Fruit fly (Drosophila melanogaster) whole organism, embryonic: ENCODE measurements around the gene jim.

Experiments
- Antp ChIP-seq: fragments of 200-800 bp; sonication (Bioruptor generic); optimal IDR thresholded peaks from 3 replicates; lab custom pipeline; 2016; ENCODE audit warnings: missing biosample characterization, missing genetic modification characterization
- Asciz ChIP-seq: fragments of 200-800 bp; sonication (Bioruptor generic); optimal IDR thresholded peaks from 2 replicates; lab custom pipeline; 2017; ENCODE audit warnings: missing biosample characterization, mild to moderate bottlenecking, missing genetic modification characterization, missing genetic modification reagents
- Bteb2 ChIP-seq: fragments of 200-800 bp; sonication (Bioruptor generic); optimal IDR thresholded peaks from 2 replicates; lab custom pipeline; 2016; ENCODE audit warnings: missing biosample characterization, missing genetic modification characterization
- CG10565 ChIP-seq: fragments of 200-800 bp; sonication (Bioruptor generic); optimal IDR thresholded peaks from 3 replicates; lab custom pipeline; 2016; ENCODE audit warnings: missing biosample characterization, mild to moderate bottlenecking, missing genetic modification characterization
- CG1233 ChIP-seq: fragments of 200-800 bp; sonication (Bioruptor generic); optimal IDR thresholded peaks from 4 replicates; lab custom pipeline; 2018; ENCODE audit warnings: missing biosample characterization, mild to moderate bottlenecking, missing genetic modification characterization
- CG12942 ChIP-seq: fragments of 200-800 bp; sonication (Bioruptor generic); optimal IDR thresholded peaks from 3 replicates; lab custom pipeline; 2016; ENCODE audit warnings: missing biosample characterization, missing genetic modification characterization
- CG1603 ChIP-seq: fragments of 200-800 bp; sonication (Bioruptor generic); optimal IDR thresholded peaks from 2 replicates; lab custom pipeline; 2019; ENCODE audit warnings: missing biosample characterization, mild to moderate bottlenecking, missing genetic modification characterization, moderate library complexity
- CG1647 ChIP-seq: fragments of 200-800 bp; sonication (Bioruptor generic); optimal IDR thresholded peaks from 3 replicates; lab custom pipeline; 2016; ENCODE audit warnings: missing biosample characterization, missing genetic modification characterization
- CG17186 ChIP-seq: fragments of 200-800 bp; sonication (Bioruptor generic); optimal IDR thresholded peaks from 3 replicates; lab custom pipeline; 2017; ENCODE audit warnings: missing biosample characterization, missing genetic modification reagents, missing genetic modification characterization
- CG17912 ChIP-seq: fragments of 200-800 bp; sonication (Bioruptor generic); optimal IDR thresholded peaks from 2 replicates; lab custom pipeline; 2018; ENCODE audit warnings: missing biosample characterization, mild to moderate bottlenecking, missing genetic modification characterization
- CG18599 ChIP-seq: fragments of 200-800 bp; sonication (Bioruptor generic); optimal IDR thresholded peaks from 3 replicates; lab custom pipeline; 2017; ENCODE audit warnings: missing biosample characterization, missing genetic modification characterization, mild to moderate bottlenecking, moderate library complexity, missing genetic modification reagents
- CG30431 ChIP-seq: fragments of 200-800 bp; sonication (Bioruptor generic); optimal IDR thresholded peaks from 2 replicates; lab custom pipeline; 2017; ENCODE audit warnings: missing biosample characterization, missing genetic modification characterization
- CG3065 ChIP-seq: fragments of 200-800 bp; sonication (Bioruptor generic); optimal IDR thresholded peaks from 2 replicates; lab custom pipeline; 2016; ENCODE audit warnings: missing biosample characterization, missing genetic modification characterization
- CG33557 ChIP-seq: fragments of 200-800 bp; sonication (Bioruptor generic); optimal IDR thresholded peaks from 2 replicates; lab custom pipeline; 2019; ENCODE audit warnings: missing biosample characterization, mild to moderate bottlenecking, missing genetic modification characterization, moderate library complexity
- CG34224 ChIP-seq: fragments of 200-800 bp; sonication (Bioruptor generic); IDR thresholded peaks from 3 replicates; pipeline ENCODE4 v1.3.6; 2022; ENCODE audit warnings: missing biosample characterization, missing genetic modification characterization; ENCODE audit not compliant: partially characterized antibody
- CG34422 ChIP-seq: fragments of 200-800 bp; sonication (Bioruptor generic); IDR thresholded peaks from 3 replicates; pipeline ENCODE4 v1.3.6; 2022; ENCODE audit warnings: missing biosample characterization, missing genetic modification characterization
- CG4360 ChIP-seq: fragments of 200-800 bp; sonication (Bioruptor generic); IDR thresholded peaks from 2 replicates; pipeline ENCODE4 v1.3.6; 2022; ENCODE audit warnings: missing biosample characterization, missing genetic modification characterization
- CG5180 ChIP-seq: fragments of 200-800 bp; sonication (Bioruptor generic); optimal IDR thresholded peaks from 3 replicates; lab custom pipeline; 2017; ENCODE audit warnings: missing biosample characterization, missing genetic modification characterization, mild to moderate bottlenecking, moderate library complexity, missing genetic modification reagents
- CG6854 ChIP-seq: fragments of 200-800 bp; sonication (Bioruptor generic); optimal IDR thresholded peaks from 3 replicates; lab custom pipeline; 2017; ENCODE audit warnings: missing biosample characterization, mild to moderate bottlenecking, missing genetic modification characterization
- CG7271 ChIP-seq: fragments of 200-800 bp; sonication (Bioruptor generic); optimal IDR thresholded peaks from 2 replicates; lab custom pipeline; 2018; ENCODE audit warnings: missing biosample characterization, mild to moderate bottlenecking, missing genetic modification characterization, moderate library complexity
- CG7839 ChIP-seq: fragments of 200-800 bp; sonication (Bioruptor generic); optimal IDR thresholded peaks from 3 replicates; lab custom pipeline; 2018; ENCODE audit warnings: missing biosample characterization, mild to moderate bottlenecking, missing genetic modification characterization, moderate library complexity
- CG8089 ChIP-seq: fragments of 200-800 bp; sonication (Bioruptor generic); optimal IDR thresholded peaks from 3 replicates; lab custom pipeline; 2016; ENCODE audit warnings: missing biosample characterization, missing genetic modification characterization
- Deaf1 ChIP-seq: fragments of 200-800 bp; optimal IDR thresholded peaks from 3 replicates; lab custom pipeline; 2019; ENCODE audit warnings: missing biosample characterization, mild to moderate bottlenecking, missing genetic modification characterization, moderate library complexity
- Dek ChIP-seq: fragments of 200-800 bp; sonication (Bioruptor generic); optimal IDR thresholded peaks from 3 replicates; lab custom pipeline; 2019; ENCODE audit warnings: missing biosample characterization, mild to moderate bottlenecking, missing genetic modification characterization, moderate library complexity
- Dip2 ChIP-seq: fragments of 200-800 bp; sonication (Bioruptor generic); IDR thresholded peaks from 2 replicates; pipeline ENCODE4 v1.3.6; 2022; ENCODE audit warnings: missing biosample characterization, missing genetic modification characterization
- E2f1 ChIP-seq: fragments of 200-800 bp; sonication (Bioruptor generic); IDR thresholded peaks from 2 replicates; pipeline ENCODE4 v1.3.6; 2022; ENCODE audit warnings: missing biosample characterization, missing genetic modification characterization
- Eip74EF ChIP-seq, 2 experiments: fragments of 200-800 bp in 1 of 2; fragments of >200 bp in 1 of 2; sonication (Bioruptor generic) in 1 of 2; optimal IDR thresholded peaks; 2 replicates each; lab custom pipeline; 2017 to 2019; ENCODE audit warnings: missing biosample characterization in 2 of 2, missing genetic modification characterization in 2 of 2, mild to moderate bottlenecking in 1 of 2, moderate library complexity in 1 of 2
- HLH4C ChIP-seq: fragments of 200-800 bp; sonication (Bioruptor generic); IDR thresholded peaks from 3 replicates; pipeline ENCODE4 v1.3.6; 2022; ENCODE audit warnings: missing biosample characterization, missing genetic modification characterization; ENCODE audit not compliant: partially characterized antibody
- HLHmδ ChIP-seq: fragments of 200-800 bp; sonication (Bioruptor generic); optimal IDR thresholded peaks from 2 replicates; lab custom pipeline; 2018; ENCODE audit warnings: missing biosample characterization, mild to moderate bottlenecking, missing genetic modification characterization, moderate library complexity
- HmgZ ChIP-seq: fragments of 200-800 bp; sonication (Bioruptor generic); optimal IDR thresholded peaks from 2 replicates; lab custom pipeline; 2018; ENCODE audit warnings: missing biosample characterization, mild to moderate bottlenecking, missing genetic modification characterization
- Hr78 ChIP-seq, 2 experiments: fragments of 200-800 bp in 1 of 2; fragments of >200 bp in 1 of 2; sonication (Bioruptor generic) in 1 of 2; optimal IDR thresholded peaks; 2 replicates each; lab custom pipeline; 2017 to 2019; ENCODE audit warnings: missing biosample characterization in 2 of 2, missing genetic modification characterization in 2 of 2, mild to moderate bottlenecking in 1 of 2, moderate library complexity in 1 of 2
- MBD-R2 ChIP-seq: fragments of 200-800 bp; sonication (Bioruptor generic); IDR thresholded peaks from 2 replicates; pipeline ENCODE4 v1.3.6; 2022; ENCODE audit warnings: missing biosample characterization, missing genetic modification characterization
- MESR4 ChIP-seq: fragments of 200-800 bp; sonication (Bioruptor generic); optimal IDR thresholded peaks from 2 replicates; lab custom pipeline; 2018; ENCODE audit warnings: missing biosample characterization, mild to moderate bottlenecking, missing genetic modification characterization, moderate library complexity
- NC2α ChIP-seq: fragments of 200-800 bp; sonication (Bioruptor generic); optimal IDR thresholded peaks from 2 replicates; lab custom pipeline; 2016; ENCODE audit warnings: missing biosample characterization, missing genetic modification characterization
- Nf-YA ChIP-seq: fragments of 200-800 bp; sonication (Bioruptor generic); IDR thresholded peaks from 2 replicates; pipeline ENCODE4 v1.3.6; 2022; ENCODE audit warnings: missing biosample characterization, missing genetic modification characterization
- Rfx ChIP-seq: fragments of 200-800 bp; sonication (Bioruptor generic); IDR thresholded peaks from 2 replicates; pipeline ENCODE4 v1.3.6; 2022; ENCODE audit warnings: missing biosample characterization, missing genetic modification characterization
- ash1 ChIP-seq: fragments of 200-800 bp; sonication (Bioruptor generic); optimal IDR thresholded peaks from 2 replicates; lab custom pipeline; 2018; ENCODE audit warnings: missing biosample characterization, mild to moderate bottlenecking, missing genetic modification characterization
- bab2 ChIP-seq: fragments of 200-800 bp; sonication (Bioruptor generic); optimal IDR thresholded peaks from 2 replicates; lab custom pipeline; 2016; ENCODE audit warnings: missing biosample characterization, missing genetic modification characterization
- bcd ChIP-seq: fragments of 200-800 bp; sonication (Bioruptor generic); optimal IDR thresholded peaks from 2 replicates; lab custom pipeline; 2017; ENCODE audit warnings: missing biosample characterization, mild to moderate bottlenecking, missing genetic modification characterization
- ci ChIP-seq: fragments of 200-800 bp; sonication (Bioruptor generic); IDR thresholded peaks from 3 replicates; pipeline ENCODE4 v1.3.6; 2022; ENCODE audit warnings: missing biosample characterization, missing genetic modification characterization
- crol ChIP-seq: fragments of 200-800 bp; sonication (Bioruptor generic); IDR thresholded peaks from 2 replicates; pipeline ENCODE4 v1.3.6; 2022; ENCODE audit warnings: missing biosample characterization, missing genetic modification characterization
- da ChIP-seq: fragments of 200-800 bp; sonication (Bioruptor generic); optimal IDR thresholded peaks from 2 replicates; lab custom pipeline; 2016; ENCODE audit warnings: missing biosample characterization, missing genetic modification characterization
- dmrt11E ChIP-seq: fragments of 200-800 bp; sonication (Bioruptor generic); optimal IDR thresholded peaks from 3 replicates; lab custom pipeline; 2018; ENCODE audit warnings: missing biosample characterization, mild to moderate bottlenecking, missing genetic modification characterization, moderate library complexity
- en ChIP-seq: fragments of 200-800 bp; sonication (Bioruptor generic); optimal IDR thresholded peaks from 2 replicates; lab custom pipeline; 2016; ENCODE audit warnings: missing biosample characterization, missing genetic modification characterization
- gro ChIP-seq: fragments of 200-800 bp; sonication (Bioruptor generic); optimal IDR thresholded peaks from 2 replicates; lab custom pipeline; 2016; ENCODE audit warnings: missing biosample characterization, missing genetic modification characterization
- inv ChIP-seq: fragments of 200-800 bp; sonication (Bioruptor generic); IDR thresholded peaks from 2 replicates; pipeline ENCODE4 v1.3.6; 2022; ENCODE audit warnings: missing biosample characterization, missing genetic modification characterization; ENCODE audit not compliant: partially characterized antibody
- lmd ChIP-seq: fragments of 200-800 bp; sonication (Bioruptor generic); IDR thresholded peaks from 2 replicates; pipeline ENCODE4 v1.3.6; 2022; ENCODE audit warnings: missing biosample characterization, missing genetic modification characterization
- ssp ChIP-seq: fragments of 200-800 bp; sonication (Bioruptor generic); IDR thresholded peaks from 2 replicates; pipeline ENCODE4 v1.3.6; 2022; ENCODE audit warnings: missing biosample characterization, missing genetic modification characterization
- tio ChIP-seq: fragments of 200-800 bp; sonication (Bioruptor generic); optimal IDR thresholded peaks from 2 replicates; lab custom pipeline; 2017; ENCODE audit warnings: missing biosample characterization, missing genetic modification characterization, inconsistent platforms
- tup ChIP-seq: fragments of 200-800 bp; sonication (Bioruptor generic); optimal IDR thresholded peaks from 2 replicates; lab custom pipeline; 2016; ENCODE audit warnings: missing biosample characterization, mild to moderate bottlenecking, missing genetic modification characterization, moderate library complexity

jim gene

dm6 chr3L:22871845-22872361 is 36.9 kb upstream of the jim start, which contains the start of the genes CG11109 and Arf1 (continued):
- TF ChIP-seq CG1647 (no peak), CG34224 (GFP tag; lab: Robert Waterston, UW) (peak; percentile 70), E2f1 (no peak), bab2 (GFP tag; lab: Kevin White, UChicago) (no peak), HmgZ (tag; lab: Kevin White, UChicago) (peak; percentile 68), tio (GFP tag; lab: Kevin White, UChicago) (no peak), ssp (no peak), inv (GFP tag; lab: Robert Waterston, UW) (peak; percentile 44; the same call in 1 of the 2 replicates), Nf-YA (GFP tag; lab: Robert Waterston, UW) (no peak), Asciz (GFP tag; lab: Kevin White, UChicago) (no peak), HLHmδ (GFP tag; lab: Kevin White, UChicago) (peak; percentile 65), ash1 (GFP tag; lab: Kevin White, UChicago) (no peak), Eip74EF (GFP tag; optimal IDR thresholded peaks at IDR 0.05; lab: Kevin White, UChicago) (no peak), Antp (GFP tag; lab: Kevin White, UChicago) (no peak), CG5180 (no peak), MESR4 (peak; percentile 70), da (no peak), Rfx (peak; percentile 56), CG33557 (GFP tag; lab: Kevin White, UChicago) (no peak), NC2α (GFP tag; lab: Kevin White, UChicago) (no peak), HLH4C (GFP tag; lab: Robert Waterston, UW) (peak; percentile 59; the same call in 2 of the 3 replicates), CG1603 (tag; lab: Kevin White, UChicago) (peak; percentile 75), Hr78 (GFP tag; optimal IDR thresholded peaks at IDR 0.05; lab: Kevin White, UChicago) (no peak), CG6854 (GFP tag; lab: Kevin White, UChicago) (no peak), Deaf1 (tag; lab: Kevin White, UChicago) (no peak), CG4360 (GFP tag; lab: Robert Waterston, UW) (no peak), en (no peak), CG34422 (GFP tag; lab: Robert Waterston, UW) (0 out of 3 replicates have a peak, but pooled peaks have one; percentile 22), Dek (tag; lab: Kevin White, UChicago) (no peak), Dip2 (no peak), lmd (GFP tag; lab: Robert Waterston, UW) (no peak), ci (GFP tag; lab: Robert Waterston, UW) (no peak), CG17186 (GFP tag; lab: Kevin White, UChicago) (peak; percentile 32), crol (GFP tag; lab: Robert Waterston, UW) (peak; percentile 67), Bteb2 (GFP tag; lab: Kevin White, UChicago) (no peak), MBD-R2 (peak; percentile 76), CG12942 (GFP tag; lab: Kevin White, UChicago) (no peak), tup (GFP tag; lab: Kevin White, UChicago) (no peak), CG10565 (GFP tag; lab: Kevin White, UChicago) (no peak), CG7839 (tag; lab: Kevin White, UChicago) (no peak), bcd (GFP tag; lab: Kevin White, UChicago) (no peak), CG1233 (GFP tag; lab: Kevin White, UChicago) (no peak), CG17912 (peak; percentile 47), CG3065 (GFP tag; lab: Kevin White, UChicago) (no peak), CG7271 (tag; lab: Kevin White, UChicago) (no peak), CG30431 (GFP tag; lab: Kevin White, UChicago) (no peak), CG18599 (GFP tag; lab: Kevin White, UChicago) (no peak), dmrt11E (tag; lab: Kevin White, UChicago) (no peak), gro (GFP tag; lab: Kevin White, UChicago) (no peak), CG8089 (GFP tag; lab: Kevin White, UChicago) (no peak)
